Worm (Caenorhabditis elegans): ENCODE measurements around the gene T23F11.4.

Gene T23F11.4

ce11 chrIII:4677466-4677865 lies 12.3 kb upstream of the T23F11.4 start, which contains the start of gene srg-10:
Gene srg-10 (plus strand): TSS chrIII:4677766.
- TF ChIP-seq ceh-45 (GFP tag; IDR thresholded peaks at IDR 0.05): no peak
- TF ChIP-seq F13H6.1 (tag; optimal IDR thresholded peaks at IDR 0.05): no peak
- no peak for TF ChIP-seq odd-2 (tag; optimal IDR thresholded peaks at IDR 0.05)
- TF ChIP-seq gmeb-2 (tag; optimal IDR thresholded peaks at IDR 0.05): no peak
- TF ChIP-seq hlh-6 (tag; optimal IDR thresholded peaks at IDR 0.05): no peak
- TF ChIP-seq tbx-7 (tag; optimal IDR thresholded peaks at IDR 0.05): no peak
- no peak for TF ChIP-seq sox-2 (GFP tag; IDR thresholded peaks at IDR 0.05)
- TF ChIP-seq pros-1 (tag; optimal IDR thresholded peaks at IDR 0.05): no peak
- no peak for TF ChIP-seq nhr-232 (tag; optimal IDR thresholded peaks at IDR 0.05)
- no peak for TF ChIP-seq unc-55 (GFP tag; optimal IDR thresholded peaks at IDR 0.05)
- TF ChIP-seq elt-2 (tag; optimal IDR thresholded peaks at IDR 0.05): no peak
- no peak for TF ChIP-seq sox-4 (tag; optimal IDR thresholded peaks at IDR 0.05)
- no peak for TF ChIP-seq ceh-14 (tag; optimal IDR thresholded peaks at IDR 0.05)
- TF ChIP-seq unc-3 (GFP tag; conservative IDR thresholded peaks at IDR 0.05): no peak
- TF ChIP-seq unc-3 (tag; optimal IDR thresholded peaks at IDR 0.05): no peak
- no peak for TF ChIP-seq ceh-18 (tag; optimal IDR thresholded peaks at IDR 0.05)
- TF ChIP-seq hlh-15 (tag; optimal IDR thresholded peaks at IDR 0.05): no peak
- TF ChIP-seq K09A11.1 (tag; optimal IDR thresholded peaks at IDR 0.05; ENCODE audit: insufficient read depth): no peak

- TF ChIP-seq hlh-15 (tag; optimal IDR thresholded peaks at IDR 0.05) (no peak), Y22D7AL.16 (tag; optimal IDR thresholded peaks at IDR 0.05) (no peak), unc-3 (GFP tag; conservative IDR thresholded peaks at IDR 0.05) (no peak), unc-3 (tag; optimal IDR thresholded peaks at IDR 0.05) (no peak), ceh-14 (tag; optimal IDR thresholded peaks at IDR 0.05) (no peak), K02D7.2 (tag; optimal IDR thresholded peaks at IDR 0.05) (no peak), ceh-24 (tag; optimal IDR thresholded peaks at IDR 0.05) (no peak)
These were observed 6.8 kb upstream of the T23F11.4 start, which contains the start of gene srg-13 for ce11 chrIII:4671949-4672348. Gene srg-13 (plus strand): TSS chrIII:4672249.

- TF ChIP-seq ceh-9 (tag; optimal IDR thresholded peaks at IDR 0.05): no peak
- TF ChIP-seq fax-1 (tag; optimal IDR thresholded peaks at IDR 0.05): no peak
- TF ChIP-seq ztf-16 (tag; optimal IDR thresholded peaks at IDR 0.05): no peak
- no peak for TF ChIP-seq pat-9 (tag; optimal IDR thresholded peaks at IDR 0.05)
- TF ChIP-seq ceh-6 (GFP tag; optimal IDR thresholded peaks at IDR 0.05): no peak
- TF ChIP-seq C08G9.2 (tag; optimal IDR thresholded peaks at IDR 0.05): no peak
- no peak for TF ChIP-seq sox-2 (GFP tag; IDR thresholded peaks at IDR 0.05)
- no peak for TF ChIP-seq pha-2 (tag; optimal IDR thresholded peaks at IDR 0.05)
- no peak for TF ChIP-seq ceh-18 (tag; optimal IDR thresholded peaks at IDR 0.05)
- no peak for TF ChIP-seq ref-2 (tag; optimal IDR thresholded peaks at IDR 0.05)
- TF ChIP-seq ahr-1 (tag; optimal IDR thresholded peaks at IDR 0.05): no peak
- no peak for TF ChIP-seq pros-1 (tag; optimal IDR thresholded peaks at IDR 0.05)
- no peak for TF ChIP-seq F13H6.1 (tag; optimal IDR thresholded peaks at IDR 0.05)
- TF ChIP-seq zip-5 (tag; optimal IDR thresholded peaks at IDR 0.05): no peak
- no peak for TF ChIP-seq unc-86 (tag; optimal IDR thresholded peaks at IDR 0.05)
- TF ChIP-seq ama-1 (optimal IDR thresholded peaks at IDR 0.05): no peak
These were observed 6.3 kb upstream of the T23F11.4 start, which contains the start of gene T23F11.11 for ce11 chrIII:4671491-4671890. Gene T23F11.11 (minus strand): TSS chrIII:4671591.

- peak; percentile 35 for TF ChIP-seq elt-2 (tag; optimal IDR thresholded peaks at IDR 0.05)
- TF ChIP-seq ztf-16 (tag; optimal IDR thresholded peaks at IDR 0.05): no peak
- peak; percentile 7 for TF ChIP-seq T23F11.4 (GFP tag; optimal IDR thresholded peaks at IDR 0.05)
- no peak for TF ChIP-seq K02D7.2 (tag; optimal IDR thresholded peaks at IDR 0.05)
- no peak for TF ChIP-seq lin-11 (tag; optimal IDR thresholded peaks at IDR 0.05)
These were observed 2.9 kb upstream of the T23F11.4 start for ce11 chrIII:4668073-4668472.

All from whole organism, late embryonic.